Worm (Caenorhabditis elegans): ENCODE results near the gene F55A11.6.

Gene F55A11.6

ce11 chrV:11822461-11822939, 45.9 kb downstream of the F55A11.6 start, which contains the start of gene pyc-1:
Gene pyc-1, minus strand, starts transcription at chrV:11822529.
- no peak for TF ChIP-seq tbx-8 (GFP tag; optimal IDR thresholded peaks at IDR 0.05)
- no peak for TF ChIP-seq sptf-1 (tag; optimal IDR thresholded peaks at IDR 0.05)
- TF ChIP-seq nhr-237 (tag; optimal IDR thresholded peaks at IDR 0.05) = no peak
- TF ChIP-seq flh-1 (GFP tag; optimal IDR thresholded peaks at IDR 0.05) = no peak
- no peak for TF ChIP-seq ceh-39 (tag; optimal IDR thresholded peaks at IDR 0.05)
- TF ChIP-seq drap-1 (GFP tag; optimal IDR thresholded peaks at IDR 0.05) = no peak
- no peak for TF ChIP-seq lin-13 (tag; optimal IDR thresholded peaks at IDR 0.05)
- no peak for TF ChIP-seq unc-39 (tag; optimal IDR thresholded peaks at IDR 0.05)

ce11 chrV:11823978-11824377, 47.3 kb downstream of the F55A11.6 start:
- no peak for TF ChIP-seq unc-62 (GFP tag; optimal IDR thresholded peaks at IDR 0.05)
- no peak for TF ChIP-seq bed-3 (GFP tag; optimal IDR thresholded peaks at IDR 0.05)
- TF ChIP-seq nhr-12 (tag; optimal IDR thresholded peaks at IDR 0.05) = no peak
- no peak for TF ChIP-seq lin-13 (tag; optimal IDR thresholded peaks at IDR 0.05)
- no peak for TF ChIP-seq mab-5 (tag; optimal IDR thresholded peaks at IDR 0.05)
- TF ChIP-seq ces-1 (GFP tag; optimal IDR thresholded peaks at IDR 0.05) = no peak
- TF ChIP-seq nhr-76 (tag; optimal IDR thresholded peaks at IDR 0.05) = no peak
- TF ChIP-seq tbx-8 (GFP tag; optimal IDR thresholded peaks at IDR 0.05) = no peak
- TF ChIP-seq unc-120 (tag; optimal IDR thresholded peaks at IDR 0.05; ENCODE audit: poor library complexity, severe bottlenecking) = no peak
- TF ChIP-seq nhr-237 (tag; optimal IDR thresholded peaks at IDR 0.05) = no peak
- no peak for TF ChIP-seq ceh-43 (GFP tag; optimal IDR thresholded peaks at IDR 0.05)
- no peak for TF ChIP-seq mep-1 (tag; optimal IDR thresholded peaks at IDR 0.05)
- TF ChIP-seq lsy-2 (tag; optimal IDR thresholded peaks at IDR 0.05) = no peak
- TF ChIP-seq ceh-83 (GFP tag; optimal IDR thresholded peaks at IDR 0.05) = no peak
- no peak for TF ChIP-seq drap-1 (GFP tag; optimal IDR thresholded peaks at IDR 0.05)
- TF ChIP-seq hlh-1 (tag; optimal IDR thresholded peaks at IDR 0.05) = no peak

ce11 chrV:11825662-11826061, 49.0 kb downstream of the F55A11.6 start, which contains the start of gene D2023.4:
Gene D2023.4, minus strand, starts transcription at chrV:11825762.
- no peak for TF ChIP-seq nhr-76 (tag; optimal IDR thresholded peaks at IDR 0.05)
- TF ChIP-seq snpc-4 (tag; optimal IDR thresholded peaks at IDR 0.05) = no peak
- no peak for TF ChIP-seq nhr-237 (tag; optimal IDR thresholded peaks at IDR 0.05)
- no peak for TF ChIP-seq sptf-1 (tag; optimal IDR thresholded peaks at IDR 0.05)
- TF ChIP-seq mep-1 (tag; optimal IDR thresholded peaks at IDR 0.05) = no peak
- no peak for TF ChIP-seq lsy-2 (tag; optimal IDR thresholded peaks at IDR 0.05)
- no peak for TF ChIP-seq bed-3 (GFP tag; optimal IDR thresholded peaks at IDR 0.05)
- TF ChIP-seq unc-120 (tag; optimal IDR thresholded peaks at IDR 0.05; ENCODE audit: poor library complexity, severe bottlenecking) = no peak
- TF ChIP-seq ham-2 (GFP tag; optimal IDR thresholded peaks at IDR 0.05) = no peak
- TF ChIP-seq nhr-12 (tag; optimal IDR thresholded peaks at IDR 0.05) = no peak
- TF ChIP-seq elt-1 (tag; optimal IDR thresholded peaks at IDR 0.05; ENCODE audit: borderline replicate concordance, insufficient read depth) = no peak
- TF ChIP-seq elt-3 (tag; optimal IDR thresholded peaks at IDR 0.05) = no peak
- TF ChIP-seq blmp-1 (tag; optimal IDR thresholded peaks at IDR 0.05) = no peak
- no peak for TF ChIP-seq flh-1 (GFP tag; optimal IDR thresholded peaks at IDR 0.05)
- no peak for TF ChIP-seq ceh-43 (GFP tag; optimal IDR thresholded peaks at IDR 0.05)
- TF ChIP-seq nhr-28 (tag; optimal IDR thresholded peaks at IDR 0.05) = no peak
- no peak for TF ChIP-seq cnd-1 (tag; optimal IDR thresholded peaks at IDR 0.05)
- TF ChIP-seq zip-8 (tag; optimal IDR thresholded peaks at IDR 0.05) = no peak
- TF ChIP-seq lin-13 (tag; optimal IDR thresholded peaks at IDR 0.05) = no peak

ce11 chrV:11826967-11827366, 50.3 kb downstream of the F55A11.6 start, which contains the start of the genes mpst-1 and D2023.6:
Gene mpst-1, minus strand, starts transcription at chrV:11827067.
Gene D2023.6, plus strand, starts transcription at chrV:11827354.
- TF ChIP-seq snpc-4 (tag; optimal IDR thresholded peaks at IDR 0.05) (no peak), ceh-39 (tag; optimal IDR thresholded peaks at IDR 0.05) (no peak), flh-1 (GFP tag; optimal IDR thresholded peaks at IDR 0.05) (no peak), lin-13 (tag; optimal IDR thresholded peaks at IDR 0.05) (no peak), nhr-2 (tag; optimal IDR thresholded peaks at IDR 0.05) (no peak), mep-1 (tag; optimal IDR thresholded peaks at IDR 0.05) (no peak), sptf-1 (tag; optimal IDR thresholded peaks at IDR 0.05) (no peak), drap-1 (GFP tag; optimal IDR thresholded peaks at IDR 0.05) (no peak)

ce11 chrV:11829282-11829681, 52.6 kb downstream of the F55A11.6 start, which contains the start of gene col-158:
Gene col-158, plus strand, starts transcription at chrV:11829582.
- no peak for TF ChIP-seq zip-8 (tag; optimal IDR thresholded peaks at IDR 0.05)
- no peak for TF ChIP-seq hlh-1 (tag; optimal IDR thresholded peaks at IDR 0.05)
- no peak for TF ChIP-seq sptf-1 (tag; optimal IDR thresholded peaks at IDR 0.05)
- TF ChIP-seq unc-39 (tag; optimal IDR thresholded peaks at IDR 0.05) = no peak
- TF ChIP-seq mls-2 (tag; optimal IDR thresholded peaks at IDR 0.05) = no peak
- no peak for TF ChIP-seq nhr-76 (tag; optimal IDR thresholded peaks at IDR 0.05)
- no peak for TF ChIP-seq ham-2 (GFP tag; optimal IDR thresholded peaks at IDR 0.05)
- TF ChIP-seq M03D4.4 (tag; optimal IDR thresholded peaks at IDR 0.05) = no peak
- no peak for TF ChIP-seq lin-13 (tag; optimal IDR thresholded peaks at IDR 0.05)
- no peak for TF ChIP-seq elt-1 (tag; optimal IDR thresholded peaks at IDR 0.05; ENCODE audit: borderline replicate concordance, insufficient read depth)
- TF ChIP-seq flh-1 (GFP tag; optimal IDR thresholded peaks at IDR 0.05) = no peak
- TF ChIP-seq unc-62 (GFP tag; optimal IDR thresholded peaks at IDR 0.05) = no peak

All from whole organism, mixed stage, embryonic.